Fruit fly (Drosophila melanogaster) whole organism, embryonic: ENCODE data around the gene Fdx1.
A peak's percentile ranks its signal among the peaks of the same experiment; 100 is the strongest.

Experiments
- B-H1 ChIP-seq: fragments of 200-800 bp; sonication (Bioruptor generic); IDR thresholded peaks from 3 replicates; pipeline ENCODE4 v1.3.6; 2022; ENCODE audit warnings: missing biosample characterization, missing genetic modification characterization
- Bdp1 ChIP-seq: fragments of 200-800 bp; sonication (Bioruptor generic); optimal IDR thresholded peaks from 3 replicates; lab custom pipeline; 2016; ENCODE audit warnings: missing biosample characterization, missing genetic modification characterization
- CG10274 ChIP-seq: fragments of 200-800 bp; sonication (Bioruptor generic); optimal IDR thresholded peaks from 3 replicates; lab custom pipeline; 2017; ENCODE audit warnings: missing biosample characterization, mild to moderate bottlenecking, missing genetic modification characterization
- CG10654 ChIP-seq: fragments of 200-800 bp; sonication (Bioruptor generic); optimal IDR thresholded peaks from 2 replicates; lab custom pipeline; 2016; ENCODE audit warnings: missing biosample characterization, missing genetic modification characterization
- CG10959 ChIP-seq: fragments of 200-800 bp; sonication (Bioruptor generic); IDR thresholded peaks from 2 replicates; pipeline ENCODE4 v1.3.6; 2022; ENCODE audit warnings: missing biosample characterization, missing genetic modification characterization
- CG11504 ChIP-seq: fragments of 200-800 bp; sonication (Bioruptor generic); optimal IDR thresholded peaks from 3 replicates; lab custom pipeline; 2019; ENCODE audit warnings: missing biosample characterization, mild to moderate bottlenecking, missing genetic modification characterization, moderate library complexity
- CG12219 ChIP-seq: fragments of 200-800 bp; sonication (Bioruptor generic); optimal IDR thresholded peaks from 3 replicates; lab custom pipeline; 2018; ENCODE audit warnings: missing biosample characterization, mild to moderate bottlenecking, missing genetic modification characterization
- CG13287 ChIP-seq: fragments of 200-800 bp; sonication (Bioruptor generic); IDR thresholded peaks from 2 replicates; pipeline ENCODE4 v1.3.6; 2022; ENCODE audit warnings: missing biosample characterization, missing genetic modification characterization; ENCODE audit not compliant: partially characterized antibody
- CG14710 ChIP-seq: fragments of 200-800 bp; sonication (Bioruptor generic); optimal IDR thresholded peaks from 3 replicates; lab custom pipeline; 2019; ENCODE audit warnings: missing biosample characterization, mild to moderate bottlenecking, missing genetic modification characterization, moderate library complexity
- CG15011 ChIP-seq: fragments of 200-800 bp; sonication (Bioruptor generic); optimal IDR thresholded peaks from 3 replicates; lab custom pipeline; 2018; ENCODE audit warnings: missing biosample characterization, mild to moderate bottlenecking, missing genetic modification characterization
- CG15479 ChIP-seq: fragments of 200-800 bp; sonication (Bioruptor generic); optimal IDR thresholded peaks from 3 replicates; lab custom pipeline; 2019; ENCODE audit warnings: missing biosample characterization, mild to moderate bottlenecking, missing genetic modification characterization, moderate library complexity
- CG17186 ChIP-seq: fragments of 200-800 bp; sonication (Bioruptor generic); optimal IDR thresholded peaks from 3 replicates; lab custom pipeline; 2017; ENCODE audit warnings: missing biosample characterization, missing genetic modification reagents, missing genetic modification characterization
- CG31365 ChIP-seq: fragments of 200-800 bp; sonication (Bioruptor generic); optimal IDR thresholded peaks from 2 replicates; lab custom pipeline; 2018; ENCODE audit warnings: missing biosample characterization, mild to moderate bottlenecking, missing genetic modification characterization
- CG43689 ChIP-seq: fragments of 200-800 bp; sonication (Bioruptor generic); IDR thresholded peaks from 2 replicates; pipeline ENCODE4 v1.3.6; 2022; ENCODE audit warnings: missing biosample characterization, missing genetic modification characterization
- CG5953 ChIP-seq: fragments of 200-800 bp; sonication (Bioruptor generic); IDR thresholded peaks from 2 replicates; pipeline ENCODE4 v1.3.6; 2022; ENCODE audit warnings: missing biosample characterization, missing genetic modification characterization
- CG6654 ChIP-seq: fragments of 200-800 bp; sonication (Bioruptor generic); optimal IDR thresholded peaks from 2 replicates; lab custom pipeline; 2017; ENCODE audit warnings: missing biosample characterization, mild to moderate bottlenecking, missing genetic modification characterization
- CG8290 ChIP-seq, 3 experiments: fragments of 200-800 bp; sonication (Bioruptor generic); optimal IDR thresholded peaks; 2 replicates each; lab custom pipeline; 2016 to 2019; ENCODE audit warnings: missing biosample characterization in 3 of 3, missing genetic modification characterization in 3 of 3, mild to moderate bottlenecking in 2 of 3, moderate library complexity in 1 of 3
- CG8478 ChIP-seq: fragments of >200 bp; optimal IDR thresholded peaks from 2 replicates; lab custom pipeline; 2018
- CG9609 ChIP-seq: fragments of 200-800 bp; sonication (Bioruptor generic); optimal IDR thresholded peaks from 3 replicates; lab custom pipeline; 2016; ENCODE audit warnings: missing biosample characterization, missing genetic modification characterization
- CTCF ChIP-seq: fragments of 200-800 bp; sonication (Bioruptor generic); optimal IDR thresholded peaks from 2 replicates; lab custom pipeline; 2017; ENCODE audit warnings: missing biosample characterization, mild to moderate bottlenecking, missing genetic modification characterization, moderate library complexity
- CoRest ChIP-seq: fragments of 200-800 bp; sonication (Bioruptor generic); optimal IDR thresholded peaks from 3 replicates; lab custom pipeline; 2018; ENCODE audit warnings: missing biosample characterization, mild to moderate bottlenecking, missing genetic modification characterization, moderate library complexity
- D19A ChIP-seq: fragments of 200-800 bp; optimal IDR thresholded peaks from 3 replicates; lab custom pipeline; 2019; ENCODE audit warnings: missing biosample characterization, mild to moderate bottlenecking, missing genetic modification characterization, moderate library complexity
- Dbx ChIP-seq: fragments of 200-800 bp; sonication (Bioruptor generic); IDR thresholded peaks from 3 replicates; pipeline ENCODE4 v1.3.6; 2022; ENCODE audit warnings: missing biosample characterization, missing genetic modification characterization
- Deaf1 ChIP-seq: fragments of 200-800 bp; optimal IDR thresholded peaks from 3 replicates; lab custom pipeline; 2019; ENCODE audit warnings: missing biosample characterization, mild to moderate bottlenecking, missing genetic modification characterization, moderate library complexity
- Fer2 ChIP-seq: fragments of 200-800 bp; sonication (Bioruptor generic); optimal IDR thresholded peaks from 2 replicates; lab custom pipeline; 2018; ENCODE audit warnings: missing biosample characterization, mild to moderate bottlenecking, missing genetic modification characterization, moderate library complexity
- Kr ChIP-seq: fragments of 200-800 bp; sonication (Bioruptor generic); optimal IDR thresholded peaks from 2 replicates; lab custom pipeline; 2017; ENCODE audit warnings: missing biosample characterization, mild to moderate bottlenecking, missing genetic modification characterization
- Mes4 ChIP-seq: fragments of 200-800 bp; sonication (Bioruptor generic); optimal IDR thresholded peaks from 2 replicates; lab custom pipeline; 2016; ENCODE audit warnings: missing biosample characterization, missing genetic modification characterization
- NC2β ChIP-seq: fragments of 200-800 bp; sonication (Bioruptor generic); optimal IDR thresholded peaks from 2 replicates; lab custom pipeline; 2016; ENCODE audit warnings: missing biosample characterization, missing genetic modification characterization
- NK7.1 ChIP-seq: fragments of 200-800 bp; sonication (Bioruptor generic); optimal IDR thresholded peaks from 3 replicates; lab custom pipeline; 2016; ENCODE audit warnings: missing biosample characterization, missing genetic modification characterization
- Pdp1 ChIP-seq, 2 experiments: fragments of 200-800 bp; sonication (Bioruptor generic); optimal IDR thresholded peaks; 3 replicates each; lab custom pipeline; 2016; ENCODE audit warnings: missing biosample characterization in 2 of 2, missing genetic modification characterization in 2 of 2, mild to moderate bottlenecking in 1 of 2, moderate library complexity in 1 of 2
- cas ChIP-seq: fragments of 200-800 bp; sonication (Bioruptor generic); IDR thresholded peaks from 2 replicates; pipeline ENCODE4 v1.3.6; 2022; ENCODE audit warnings: missing biosample characterization, missing genetic modification characterization
- chinmo ChIP-seq: fragments of 200-800 bp; sonication (Bioruptor generic); IDR thresholded peaks from 4 replicates; pipeline ENCODE4 v1.3.6; 2022; ENCODE audit warnings: missing biosample characterization, missing genetic modification characterization; ENCODE audit not compliant: partially characterized antibody
- da ChIP-seq: fragments of 200-800 bp; sonication (Bioruptor generic); optimal IDR thresholded peaks from 2 replicates; lab custom pipeline; 2016; ENCODE audit warnings: missing biosample characterization, missing genetic modification characterization
- esg ChIP-seq: fragments of 200-800 bp; sonication (Bioruptor generic); conservative IDR thresholded peaks from 2 replicates; pipeline ENCODE4 v1.3.6; 2022; ENCODE audit warnings: missing biosample characterization, missing genetic modification characterization
- ewg ChIP-seq: fragments of 200-800 bp; sonication (Bioruptor generic); optimal IDR thresholded peaks from 3 replicates; lab custom pipeline; 2017; ENCODE audit warnings: mild to moderate bottlenecking, missing biosample characterization, missing genetic modification reagents, missing genetic modification characterization
- exex ChIP-seq: fragments of 200-800 bp; sonication (Bioruptor generic); optimal IDR thresholded peaks from 4 replicates; lab custom pipeline; 2018; ENCODE audit warnings: missing biosample characterization, mild to moderate bottlenecking, missing genetic modification characterization, moderate library complexity
- fd64A ChIP-seq: fragments of 200-800 bp; sonication (Bioruptor generic); optimal IDR thresholded peaks from 3 replicates; lab custom pipeline; 2018; ENCODE audit warnings: missing biosample characterization, mild to moderate bottlenecking, missing genetic modification characterization
- gfzf ChIP-seq: fragments of 200-800 bp; sonication (Bioruptor generic); optimal IDR thresholded peaks from 2 replicates; lab custom pipeline; 2016; ENCODE audit warnings: missing biosample characterization, mild to moderate bottlenecking, missing genetic modification characterization, moderate library complexity
- gt ChIP-seq: fragments of 200-800 bp; sonication (Bioruptor generic); IDR thresholded peaks from 2 replicates; pipeline ENCODE4 v1.3.6; 2022; ENCODE audit warnings: missing biosample characterization, missing genetic modification characterization
- hb ChIP-seq: fragments of 200-800 bp; sonication (Bioruptor generic); IDR thresholded peaks from 3 replicates; pipeline ENCODE4 v1.3.6; 2022; ENCODE audit warnings: missing biosample characterization, missing genetic modification characterization; ENCODE audit not compliant: partially characterized antibody
- her ChIP-seq: fragments of 200-800 bp; sonication (Bioruptor generic); optimal IDR thresholded peaks from 2 replicates; lab custom pipeline; 2016; ENCODE audit warnings: missing biosample characterization, missing genetic modification characterization
- jigr1 ChIP-seq: fragments of 200-800 bp; sonication (Bioruptor generic); IDR thresholded peaks from 3 replicates; pipeline ENCODE4 v1.3.6; 2022; ENCODE audit warnings: missing biosample characterization, missing genetic modification characterization
- klu ChIP-seq: fragments of 200-800 bp; sonication (Bioruptor generic); IDR thresholded peaks from 2 replicates; pipeline ENCODE4 v1.3.6; 2022; ENCODE audit warnings: missing biosample characterization, missing genetic modification characterization
- lola ChIP-seq, 3 experiments: fragments of >200 bp in 2 of 3; fragments of 200-800 bp in 1 of 3; sonication (Bioruptor generic) in 1 of 3; optimal IDR thresholded peaks; 2 replicates each; lab custom pipeline; 2017 to 2019; ENCODE audit warnings: missing biosample characterization in 3 of 3, missing genetic modification characterization in 3 of 3, mild to moderate bottlenecking in 1 of 3, moderate library complexity in 1 of 3
- mld ChIP-seq: fragments of 200-800 bp; sonication (Bioruptor generic); IDR thresholded peaks from 3 replicates; pipeline ENCODE4 v1.3.6; 2022; ENCODE audit warnings: missing biosample characterization, missing genetic modification characterization; ENCODE audit not compliant: partially characterized antibody
- pb ChIP-seq: fragments of 200-800 bp; sonication (Bioruptor generic); optimal IDR thresholded peaks from 3 replicates; lab custom pipeline; 2016; ENCODE audit warnings: missing biosample characterization, missing genetic modification characterization
- pum ChIP-seq: fragments of 200-800 bp; sonication (Bioruptor generic); optimal IDR thresholded peaks from 2 replicates; lab custom pipeline; 2016; ENCODE audit warnings: missing biosample characterization, missing genetic modification characterization
- tll ChIP-seq, 2 experiments: fragments of 200-800 bp in 1 of 2; fragments of >200 bp in 1 of 2; sonication (Bioruptor generic) in 1 of 2; optimal IDR thresholded peaks; 2 replicates each; lab custom pipeline; 2017 to 2019; ENCODE audit warnings: missing biosample characterization in 2 of 2, missing genetic modification characterization in 2 of 2, mild to moderate bottlenecking in 1 of 2, moderate library complexity in 1 of 2
- trh ChIP-seq: fragments of 200-800 bp; sonication (Bioruptor generic); optimal IDR thresholded peaks from 2 replicates; lab custom pipeline; 2016; ENCODE audit warnings: missing biosample characterization, missing genetic modification characterization
- zen ChIP-seq: fragments of 200-800 bp; sonication (Bioruptor generic); optimal IDR thresholded peaks from 3 replicates; lab custom pipeline; 2018; ENCODE audit warnings: missing biosample characterization, mild to moderate bottlenecking, missing genetic modification characterization, moderate library complexity

The Fdx1 gene

dm6 chr3L:9372278-9372975, 1.4 kb upstream of the Fdx1 start, which contains the start of the genes Hsp67Bc, CG4456 and Hsp22 (continued):
- no peak for TF ChIP-seq pb (GFP tag; lab: Kevin White, UChicago)
- TF ChIP-seq Bdp1 (GFP tag; lab: Kevin White, UChicago): no peak
- TF ChIP-seq gfzf (GFP tag; lab: Kevin White, UChicago): no peak
- no peak for TF ChIP-seq hb (GFP tag; lab: Robert Waterston, UW)
- no peak for TF ChIP-seq CG10654 (GFP tag; lab: Kevin White, UChicago)
- TF ChIP-seq CG43689 (GFP tag; lab: Robert Waterston, UW): no peak
- no peak for TF ChIP-seq da (GFP tag; lab: Kevin White, UChicago)
- TF ChIP-seq Deaf1 (tag; lab: Kevin White, UChicago): peak; percentile 20
- no peak for TF ChIP-seq CG10959 (GFP tag; lab: Robert Waterston, UW)
- TF ChIP-seq CG12219: no peak
- no peak for TF ChIP-seq gt
- TF ChIP-seq NK7.1 (GFP tag; lab: Kevin White, UChicago): no peak
- no peak for TF ChIP-seq CG11504 (tag; lab: Kevin White, UChicago)
- TF ChIP-seq Fer2 (tag; lab: Kevin White, UChicago): no peak
- TF ChIP-seq CG17186 (GFP tag; lab: Kevin White, UChicago): no peak
- peak; percentile 33 for TF ChIP-seq fd64A (GFP tag; lab: Kevin White, UChicago)
- no peak for TF ChIP-seq CG10274 (GFP tag; lab: Kevin White, UChicago)
- TF ChIP-seq lola (GFP tag; optimal IDR thresholded peaks at IDR 0.05; lab: Kevin White, UChicago): no peak
- peak in 1 of 2 experiments; percentile 30 for TF ChIP-seq Pdp1 (GFP tag; optimal IDR thresholded peaks at IDR 0.05; lab: Kevin White, UChicago)
- no peak for TF ChIP-seq CG8478 (lab: Kevin White, UChicago)
- no peak for TF ChIP-seq CG8290 (GFP tag; optimal IDR thresholded peaks at IDR 0.05; lab: Kevin White, UChicago)
- TF ChIP-seq CG8290 (tag; optimal IDR thresholded peaks at IDR 0.05; lab: Kevin White, UChicago): peak in 1 of 2 experiments; percentile 33
- peak; percentile 5 for TF ChIP-seq CTCF (GFP tag; lab: Kevin White, UChicago)
- TF ChIP-seq klu: no peak
- no peak for TF ChIP-seq Mes4 (GFP tag; lab: Kevin White, UChicago)
- no peak for TF ChIP-seq cas (GFP tag; lab: Robert Waterston, UW)
- TF ChIP-seq her (GFP tag; lab: Kevin White, UChicago): no peak
- TF ChIP-seq CG31365 (tag; lab: Kevin White, UChicago): peak; percentile 15
- TF ChIP-seq chinmo: peak; percentile 47; the same call in 1 of the 4 replicates
- no peak for TF ChIP-seq NC2β (GFP tag; lab: Kevin White, UChicago)

DNA sequence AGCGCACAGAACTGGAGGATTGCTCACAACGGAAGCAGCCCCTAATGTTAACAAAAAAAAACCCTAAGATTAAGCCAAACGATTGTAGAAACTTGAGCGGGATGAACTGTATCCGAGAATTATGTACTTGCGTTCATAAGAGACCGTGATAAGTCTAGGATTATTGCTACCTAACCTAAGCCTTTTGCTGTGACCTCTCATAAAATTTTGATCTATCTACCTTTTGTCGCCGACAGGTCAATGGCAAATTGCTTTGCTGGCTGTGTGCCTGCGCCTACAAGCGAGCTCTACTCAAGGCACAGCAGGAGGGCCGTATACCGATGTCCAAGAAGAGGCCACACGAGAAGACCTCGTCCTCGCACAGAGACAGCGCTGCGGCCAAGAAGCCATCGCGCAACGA, 2.4 kb downstream of the Fdx1 start:
- TF ChIP-seq mld (GFP tag; lab: Robert Waterston, UW): no peak
- TF ChIP-seq CG9609: no peak
- no peak for TF ChIP-seq CG13287 (GFP tag; lab: Robert Waterston, UW)
- no peak for TF ChIP-seq CoRest (tag; lab: Kevin White, UChicago)
- TF ChIP-seq D19A: no peak
- no peak for TF ChIP-seq Dbx (GFP tag; lab: Robert Waterston, UW)
- peak in 1 of 2 experiments; percentile 93 for TF ChIP-seq tll (GFP tag; optimal IDR thresholded peaks at IDR 0.05; lab: Kevin White, UChicago)
- TF ChIP-seq esg: no peak
- no peak for TF ChIP-seq CG15011 (GFP tag; lab: Kevin White, UChicago)
- no peak for TF ChIP-seq ewg (GFP tag; lab: Kevin White, UChicago)
- no peak for TF ChIP-seq trh (GFP tag; lab: Kevin White, UChicago)
- peak; percentile 51 for TF ChIP-seq zen (tag; lab: Kevin White, UChicago)
- TF ChIP-seq CG6654: no peak
- no peak for TF ChIP-seq exex
- TF ChIP-seq pum (GFP tag; lab: Kevin White, UChicago): no peak
- TF ChIP-seq jigr1: no peak
- peak; percentile 95 for TF ChIP-seq CG15479 (GFP tag; lab: Kevin White, UChicago)
- no peak for TF ChIP-seq CG14710 (tag; lab: Kevin White, UChicago)
- TF ChIP-seq B-H1 (GFP tag; lab: Robert Waterston, UW): no peak
- TF ChIP-seq CG5953 (GFP tag; lab: Robert Waterston, UW): 0 out of 2 replicates have a peak, but pooled peaks have one; percentile 14
- TF ChIP-seq Kr (GFP tag; lab: Kevin White, UChicago): peak; percentile 64
